Worm (Caenorhabditis elegans) whole organism, midembryonic: ENCODE data around the gene cox-17.

Experiments used
- cog-1 ChIP-seq: sonication (generic microtip); optimal IDR thresholded peaks from 2 replicates; lab custom pipeline; 2016; ENCODE audit warnings: missing genetic modification characterization, missing compliant biosample characterization
- flt-1 ChIP-seq: fragments of 200-800 bp; sonication (Bioruptor generic); IDR thresholded peaks from 2 replicates; pipeline ENCODE4 v1.3.6; 2022; ENCODE audit warnings: missing genetic modification characterization, missing compliant biosample characterization
- klf-2 ChIP-seq: fragments of 200-800 bp; sonication (Bioruptor generic); conservative IDR thresholded peaks from 2 replicates; pipeline ENCODE4 v1.3.6; 2022; ENCODE audit warnings: missing genetic modification reagents, missing genetic modification characterization, missing compliant biosample characterization
- med-1 ChIP-seq: sonication (generic microtip); optimal IDR thresholded peaks from 2 replicates; lab custom pipeline; 2017; ENCODE audit warnings: missing genetic modification characterization, mild to moderate bottlenecking, missing compliant biosample characterization, antibody characterized with exemption, missing genetic modification reagents; ENCODE audit not compliant: insufficient read depth
- ref-1 ChIP-seq: fragments of 200-800 bp; sonication (Bioruptor generic); conservative IDR thresholded peaks from 2 replicates; pipeline ENCODE4 v1.3.6; 2022; ENCODE audit warnings: missing genetic modification reagents, missing genetic modification characterization, missing compliant biosample characterization
- tab-1 ChIP-seq: fragments of 200-800 bp; sonication (Bioruptor generic); IDR thresholded peaks from 2 replicates; pipeline ENCODE4 v1.3.6; 2022; ENCODE audit warnings: missing genetic modification characterization, missing compliant biosample characterization
- ztf-23 ChIP-seq: fragments of 200-800 bp; sonication (Bioruptor generic); IDR thresholded peaks from 2 replicates; pipeline ENCODE4 v1.3.6; 2022; ENCODE audit warnings: missing genetic modification reagents, missing genetic modification characterization, missing compliant biosample characterization
- ztf-29 ChIP-seq: fragments of 200-800 bp; sonication (Bioruptor generic); IDR thresholded peaks from 2 replicates; pipeline ENCODE4 v1.3.6; 2022; ENCODE audit warnings: missing genetic modification reagents, missing genetic modification characterization, missing compliant biosample characterization

DNA sequence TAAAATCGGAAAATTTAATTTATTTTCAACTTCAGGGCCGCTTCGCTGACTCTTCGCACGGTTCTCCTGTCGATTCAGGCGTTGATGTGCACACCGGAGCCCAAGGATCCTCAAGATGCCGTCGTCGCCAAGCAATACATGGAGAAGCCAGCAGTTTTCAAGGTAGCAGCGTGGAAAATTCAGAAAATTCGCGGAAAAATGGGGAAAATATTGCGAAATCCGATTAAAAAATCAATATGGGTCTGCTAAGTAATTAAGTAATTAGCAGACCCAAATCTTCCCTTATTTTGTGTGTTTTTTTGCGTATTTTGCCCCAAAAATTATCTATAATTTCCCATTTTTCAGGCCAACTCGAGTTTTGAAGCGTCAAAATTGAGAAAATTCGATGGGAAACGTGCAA lies 1.5 kb upstream of the cox-17 start:
- TF ChIP-seq cog-1 (tag; lab: Kevin White, UChicago) (no peak), flt-1 (no peak), ztf-23 (no peak), tab-1 (GFP tag; lab: Robert Waterston, UW) (no peak), med-1 (GFP tag; lab: Kevin White, UChicago) (no peak), ztf-29 (GFP tag; lab: Robert Waterston, UW) (no peak), ref-1 (no peak), klf-2 (GFP tag; lab: Robert Waterston, UW) (no peak)
